Worm (Caenorhabditis elegans) whole organism, early embryonic: Measurements from ENCODE around the gene gcst-1.

ENCODE experiments used
- hmbx-1 ChIP-seq: sonication (generic microtip); optimal IDR thresholded peaks from 2 replicates; lab custom pipeline; 2016; ENCODE audit warnings: mild to moderate bottlenecking, missing genetic modification characterization, missing compliant biosample characterization
- pes-1 ChIP-seq: fragments of 200-800 bp; sonication (Bioruptor generic); IDR thresholded peaks from 2 replicates; pipeline ENCODE4 v1.3.6; 2022; ENCODE audit warnings: missing genetic modification reagents, missing genetic modification characterization, missing compliant biosample characterization

ce11 chrV:5741237-5741636 lies 28.5 kb downstream of the gcst-1 start:
- TF ChIP-seq pes-1 (GFP tag; lab: Robert Waterston, UW), result no peak
- no peak for TF ChIP-seq hmbx-1 (tag; lab: Kevin White, UChicago)
